Fruit fly (Drosophila melanogaster): ENCODE results near the gene dock.

Gene dock

DNA sequence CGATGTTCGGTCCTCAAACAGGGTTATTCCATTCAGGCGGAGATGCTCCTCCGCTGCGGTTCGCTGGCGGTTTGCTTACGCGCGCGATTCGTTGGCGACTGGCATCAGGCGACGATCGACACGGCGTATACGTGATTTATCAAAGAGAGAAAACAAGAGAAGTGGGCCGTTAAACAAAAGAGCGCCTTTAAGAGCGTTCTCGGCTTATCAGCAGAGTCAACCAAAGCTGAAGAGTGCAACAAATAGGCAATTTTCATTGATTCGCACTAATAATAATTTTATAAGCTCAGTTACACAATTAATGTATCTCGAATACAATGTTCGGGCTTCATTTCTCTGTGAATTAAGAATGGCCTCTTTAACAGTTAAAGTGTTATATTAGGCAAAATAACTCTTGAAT is 35.1 kb upstream of the dock start, which contains the start of gene Pkg21D:
Gene Pkg21D (minus strand): TSS at position 101 of the 400 bp plus-strand sequence.
- TF ChIP-seq CG9948 (tag; optimal IDR thresholded peaks at IDR 0.05) (no peak), Ets98B (GFP tag; IDR thresholded peaks at IDR 0.05) (no peak), CG17806 (tag; optimal IDR thresholded peaks at IDR 0.05) (no peak), CG10348 (GFP tag; IDR thresholded peaks at IDR 0.05) (no peak), CG32121 (GFP tag; IDR thresholded peaks at IDR 0.05) (no peak), EcR (GFP tag; optimal IDR thresholded peaks at IDR 0.05) (no peak), CG4496 (GFP tag; IDR thresholded peaks at IDR 0.05) (no peak), CG34367 (tag; optimal IDR thresholded peaks at IDR 0.05) (no peak), CG8301 (tag; optimal IDR thresholded peaks at IDR 0.05) (no peak), CG12605 (GFP tag; IDR thresholded peaks at IDR 0.05) (no peak), CG13204 (GFP tag; optimal IDR thresholded peaks at IDR 0.05) (no peak), fd96Ca (GFP tag; IDR thresholded peaks at IDR 0.05) (no peak), gl (tag; optimal IDR thresholded peaks at IDR 0.05) (no peak), CG14655 (GFP tag; optimal IDR thresholded peaks at IDR 0.05) (no peak)

DNA sequence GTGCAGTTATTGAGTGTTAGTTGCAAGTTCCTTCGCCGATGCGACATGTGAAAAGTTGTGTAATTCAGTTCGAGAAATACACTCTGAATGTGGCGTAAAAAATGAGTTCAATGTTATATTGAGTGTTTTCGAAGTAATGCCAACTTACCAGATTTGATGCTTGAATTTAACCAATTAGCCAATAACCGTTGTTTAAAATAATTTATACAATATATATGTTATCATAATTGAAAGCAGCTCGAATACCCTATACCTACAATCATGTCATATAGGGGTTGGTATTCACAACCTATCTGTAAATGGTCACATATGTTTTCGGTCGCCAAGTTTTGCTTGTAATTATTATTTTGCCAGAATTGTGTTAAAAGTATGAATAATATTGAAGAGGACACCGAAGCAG is 15.5 kb upstream of the dock start, which contains the start of gene Nnf1b:
Gene Nnf1b (plus strand): TSS at position 301 of the 400 bp plus-strand sequence.
- TF ChIP-seq CG15710 (tag; optimal IDR thresholded peaks at IDR 0.05) (no peak), fd96Ca (GFP tag; IDR thresholded peaks at IDR 0.05) (no peak), CG32121 (GFP tag; IDR thresholded peaks at IDR 0.05) (no peak), CG4496 (GFP tag; IDR thresholded peaks at IDR 0.05) (no peak), Pif1B (GFP tag; optimal IDR thresholded peaks at IDR 0.05) (no peak), EcR (GFP tag; optimal IDR thresholded peaks at IDR 0.05) (no peak)

DNA sequence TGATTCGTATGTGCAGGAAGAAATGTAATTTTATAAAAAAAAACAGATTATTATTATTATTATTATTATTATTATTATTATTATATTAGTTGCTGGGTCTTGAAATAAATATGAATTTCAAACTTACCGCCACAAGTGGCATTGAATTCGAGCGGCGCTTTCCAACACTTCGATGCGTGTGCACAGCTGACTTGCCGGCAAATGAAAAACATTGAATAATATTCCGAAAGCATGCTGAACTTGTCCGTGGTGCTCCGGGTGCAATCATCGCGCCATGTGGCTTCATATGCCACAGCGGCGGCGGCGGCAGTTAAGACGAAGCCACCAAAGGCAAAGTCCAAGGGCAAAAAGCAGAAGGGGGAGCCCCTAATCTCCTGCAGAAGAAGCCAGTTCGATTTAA is 14.4 kb upstream of the dock start, which contains the start of gene Dbp21E2:
Gene Dbp21E2 (plus strand): TSS at position 180 of the 400 bp plus-strand sequence.
- TF ChIP-seq D1 (tag; optimal IDR thresholded peaks at IDR 0.05) (no peak), Pif1A (GFP tag; optimal IDR thresholded peaks at IDR 0.05) (no peak), CG4496 (GFP tag; IDR thresholded peaks at IDR 0.05) (no peak), EcR (GFP tag; optimal IDR thresholded peaks at IDR 0.05) (no peak), CG15710 (tag; optimal IDR thresholded peaks at IDR 0.05) (no peak), CG34367 (tag; optimal IDR thresholded peaks at IDR 0.05) (no peak), CG13204 (GFP tag; optimal IDR thresholded peaks at IDR 0.05) (no peak), fd96Ca (GFP tag; IDR thresholded peaks at IDR 0.05) (no peak), CG32121 (GFP tag; IDR thresholded peaks at IDR 0.05) (no peak), CG14655 (GFP tag; optimal IDR thresholded peaks at IDR 0.05) (no peak), Snoo (tag; optimal IDR thresholded peaks at IDR 0.05) (no peak), gl (tag; optimal IDR thresholded peaks at IDR 0.05) (no peak), Pif1B (GFP tag; optimal IDR thresholded peaks at IDR 0.05) (no peak), CG17806 (tag; optimal IDR thresholded peaks at IDR 0.05) (no peak), CG12605 (GFP tag; IDR thresholded peaks at IDR 0.05) (no peak)

DNA sequence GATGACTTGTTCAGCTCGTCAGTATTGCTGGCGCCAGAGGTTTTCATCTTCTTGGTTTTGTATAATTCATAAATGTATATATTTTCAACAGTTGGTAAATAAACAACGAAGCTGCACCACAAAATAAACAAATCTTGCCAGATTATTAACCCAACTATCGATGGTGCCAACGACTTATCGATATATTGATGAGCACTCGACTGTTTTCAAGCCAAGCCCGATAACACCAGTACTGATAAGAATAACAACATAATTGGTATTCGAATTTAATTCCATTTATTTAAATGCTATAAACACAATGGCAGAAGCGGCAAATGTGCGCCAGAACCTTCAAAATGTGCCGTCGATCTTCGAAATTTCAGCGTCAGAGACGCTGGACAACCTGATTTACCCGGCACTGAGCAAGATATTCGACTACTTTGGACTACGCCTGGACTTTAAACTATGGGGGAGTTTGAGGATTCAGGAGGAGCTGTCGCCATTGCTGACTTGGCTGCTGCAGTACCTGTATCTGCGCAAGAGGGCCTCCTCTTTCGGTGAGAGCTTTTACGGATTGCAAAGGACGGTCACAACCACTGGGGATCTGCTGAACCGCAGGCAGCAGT is 9.9 kb upstream of the dock start, which contains the start of the genes Saf6 and Pex12:
Gene Saf6 (minus strand): TSS at position 166 of the 605 bp plus-strand sequence.
Gene Pex12 (plus strand): TSS at position 209 of the 605 bp plus-strand sequence.
- TF ChIP-seq gl (tag; optimal IDR thresholded peaks at IDR 0.05) (peak; percentile 2), CG13204 (GFP tag; optimal IDR thresholded peaks at IDR 0.05) (no peak), CG12605 (GFP tag; IDR thresholded peaks at IDR 0.05) (no peak), CG10348 (GFP tag; IDR thresholded peaks at IDR 0.05) (no peak), Pif1A (GFP tag; optimal IDR thresholded peaks at IDR 0.05) (no peak)

DNA sequence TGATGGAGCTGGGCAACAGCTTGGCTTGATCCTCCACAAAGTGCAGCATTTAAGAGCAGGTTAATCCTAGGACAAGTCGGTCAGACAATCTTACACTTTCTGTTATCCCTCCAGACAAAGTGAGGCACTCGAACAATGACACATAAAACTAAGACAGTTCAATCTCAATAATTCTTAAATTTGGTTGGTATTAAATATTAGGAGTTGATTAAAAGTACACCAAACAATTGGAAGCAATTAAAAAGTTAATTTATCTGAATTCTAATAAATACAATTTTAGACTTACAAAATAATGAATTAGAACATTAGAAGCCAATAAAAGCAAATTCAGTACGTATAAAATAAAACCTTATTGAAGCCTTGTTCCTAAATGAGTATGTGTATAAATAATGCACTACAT is 7.9 kb upstream of the dock start, which contains the start of gene CG15880:
Gene CG15880 (minus strand): TSS at position 101 of the 400 bp plus-strand sequence.
- no peak for TF ChIP-seq EcR (GFP tag; optimal IDR thresholded peaks at IDR 0.05)
- no peak for TF ChIP-seq fd96Ca (GFP tag; IDR thresholded peaks at IDR 0.05)
- TF ChIP-seq CG17806 (tag; optimal IDR thresholded peaks at IDR 0.05), result no peak
- TF ChIP-seq CG9948 (tag; optimal IDR thresholded peaks at IDR 0.05), result no peak
- TF ChIP-seq CG34367 (tag; optimal IDR thresholded peaks at IDR 0.05), result no peak
- TF ChIP-seq CG12605 (GFP tag; IDR thresholded peaks at IDR 0.05), result no peak
- TF ChIP-seq CG14655 (GFP tag; optimal IDR thresholded peaks at IDR 0.05), result no peak
- TF ChIP-seq Pif1A (GFP tag; optimal IDR thresholded peaks at IDR 0.05), result no peak
- TF ChIP-seq CG4496 (GFP tag; IDR thresholded peaks at IDR 0.05), result no peak

DNA sequence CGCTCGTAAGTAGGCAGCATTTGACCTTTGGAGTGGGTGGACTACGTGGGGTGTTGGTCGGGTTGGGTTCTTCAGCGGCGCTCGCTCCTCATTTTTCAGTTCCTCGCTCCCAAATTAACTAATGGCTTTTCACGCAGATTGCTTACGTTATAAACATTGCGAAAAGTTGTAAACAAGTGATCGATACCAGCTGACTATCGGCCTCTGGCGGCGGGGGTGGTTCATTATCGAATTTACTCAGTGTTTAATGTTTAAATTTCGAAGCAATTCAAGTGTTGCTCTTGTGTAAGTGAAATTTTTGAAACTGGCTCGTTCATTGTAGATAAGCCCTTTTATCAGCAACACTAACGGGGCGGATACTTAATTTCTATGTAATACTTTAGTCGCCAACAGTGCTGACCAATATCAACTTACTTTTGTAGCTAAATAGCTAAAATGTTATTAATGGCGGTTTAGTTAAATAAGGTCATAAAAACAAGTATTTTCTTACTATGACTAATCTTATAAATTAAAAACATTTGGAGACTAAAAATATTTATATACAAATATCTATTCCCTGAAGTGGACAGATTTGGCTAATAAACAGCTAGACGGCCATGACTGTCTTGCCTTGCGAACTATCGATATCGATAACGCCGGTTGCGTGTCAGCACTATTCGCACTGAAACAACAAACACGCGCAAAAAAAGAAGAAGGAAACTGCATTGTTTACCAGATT is 6.3 kb upstream of the dock start, which contains the start of the genes PGAP2 and Clp:
Gene PGAP2 (minus strand): TSS at position 194 of the 718 bp plus-strand sequence.
Gene Clp (plus strand): TSS at position 650 of the 718 bp plus-strand sequence.
- TF ChIP-seq CG8159 (tag; optimal IDR thresholded peaks at IDR 0.05) (peak; percentile 75), CG10348 (GFP tag; IDR thresholded peaks at IDR 0.05) (no peak), CG4496 (GFP tag; IDR thresholded peaks at IDR 0.05) (peak; percentile 64), CG9948 (tag; optimal IDR thresholded peaks at IDR 0.05) (peak; percentile 68), CG17806 (tag; optimal IDR thresholded peaks at IDR 0.05) (peak; percentile 68), CG13204 (GFP tag; optimal IDR thresholded peaks at IDR 0.05) (no peak), Ets98B (GFP tag; IDR thresholded peaks at IDR 0.05) (peak; percentile 28), CG8301 (tag; optimal IDR thresholded peaks at IDR 0.05) (peak; percentile 51), gl (tag; optimal IDR thresholded peaks at IDR 0.05) (no peak), Pif1A (GFP tag; optimal IDR thresholded peaks at IDR 0.05) (no peak), CG15710 (tag; optimal IDR thresholded peaks at IDR 0.05) (peak; percentile 76), CG32121 (GFP tag; IDR thresholded peaks at IDR 0.05) (peak; percentile 67; the same call in 1 of the 2 replicates), D1 (tag; optimal IDR thresholded peaks at IDR 0.05) (no peak), CG34367 (tag; optimal IDR thresholded peaks at IDR 0.05) (peak; percentile 49), CG12605 (GFP tag; IDR thresholded peaks at IDR 0.05) (no peak), Snoo (tag; optimal IDR thresholded peaks at IDR 0.05) (peak; percentile 54), CG14655 (GFP tag; optimal IDR thresholded peaks at IDR 0.05) (no peak), fd96Ca (GFP tag; IDR thresholded peaks at IDR 0.05) (0 out of 3 replicates have a peak, but pooled peaks have one; percentile 42), rn (GFP tag; IDR thresholded peaks at IDR 0.05) (peak; percentile 50; the same call in 1 of the 2 replicates), Pif1B (GFP tag; optimal IDR thresholded peaks at IDR 0.05) (no peak), EcR (GFP tag; optimal IDR thresholded peaks at IDR 0.05) (no peak)

All from whole organism, pupa.